Worm (Caenorhabditis elegans) whole organism, L4 larva: ENCODE results near the gene C47A10.12.

Experiments used
- D1046.2 ChIP-seq: fragments of 200-800 bp; sonication (Bioruptor generic); IDR thresholded peaks from 2 replicates; pipeline ENCODE4 v1.3.6; 2022; ENCODE audit warnings: missing genetic modification characterization, missing compliant biosample characterization
- F10B5.3 ChIP-seq: sonication (generic microtip); optimal IDR thresholded peaks from 2 replicates; lab custom pipeline; 2016; ENCODE audit warnings: mild to moderate bottlenecking, missing genetic modification characterization, missing compliant biosample characterization
- F26F4.8 ChIP-seq: fragments of 200-800 bp; sonication (Bioruptor generic); conservative IDR thresholded peaks from 2 replicates; pipeline ENCODE4 v1.3.6; 2022; ENCODE audit warnings: missing genetic modification characterization, missing compliant biosample characterization
- F44E2.7 ChIP-seq: fragments of 200-800 bp; sonication (Bioruptor generic); IDR thresholded peaks from 2 replicates; pipeline ENCODE4 v2.1.2; 2022; ENCODE audit warnings: missing genetic modification characterization, missing compliant biosample characterization
- T20F7.1 ChIP-seq: fragments of 200-800 bp; sonication (Bioruptor generic); optimal IDR thresholded peaks from 2 replicates; lab custom pipeline; 2018; ENCODE audit warnings: mild to moderate bottlenecking, missing genetic modification characterization, missing compliant biosample characterization
- ZK546.5 ChIP-seq, 2 experiments: sonication (generic microtip); optimal IDR thresholded peaks; 2 replicates each; lab custom pipeline; 2017; ENCODE audit warnings: missing biosample characterization in 2 of 2, missing genetic modification characterization in 2 of 2
- aha-1 ChIP-seq: fragments of 150-350 bp; peaks from one replicate; lab custom pipeline; 2014; ENCODE audit warnings: missing biosample characterization, missing genetic modification characterization
- aly-2 ChIP-seq: sonication (generic microtip); optimal IDR thresholded peaks from 2 replicates; lab custom pipeline; 2018; ENCODE audit warnings: missing biosample characterization, missing genetic modification characterization
- attf-4 ChIP-seq: sonication (generic microtip); optimal IDR thresholded peaks from 3 replicates; lab custom pipeline; 2017; ENCODE audit warnings: missing biosample characterization, missing genetic modification characterization
- ceh-20 ChIP-seq: fragments of 200-800 bp; sonication (Bioruptor generic); IDR thresholded peaks from 2 replicates; pipeline ENCODE4 v1.3.6; 2022; ENCODE audit warnings: missing genetic modification reagents, missing genetic modification characterization, missing compliant biosample characterization
- ceh-32 ChIP-seq: sonication (generic microtip); optimal IDR thresholded peaks from 2 replicates; lab custom pipeline; 2016; ENCODE audit warnings: mild to moderate bottlenecking, missing genetic modification characterization, missing compliant biosample characterization; ENCODE audit not compliant: poor library complexity
- ceh-62 ChIP-seq: sonication (generic microtip); optimal IDR thresholded peaks from 2 replicates; lab custom pipeline; 2017; ENCODE audit warnings: missing biosample characterization, missing genetic modification characterization
- ceh-82 ChIP-seq: sonication (generic microtip); optimal IDR thresholded peaks from 2 replicates; lab custom pipeline; 2017; ENCODE audit warnings: missing biosample characterization, missing genetic modification characterization
- ces-1 ChIP-seq: fragments of 150-350 bp; sonication (generic microtip); optimal IDR thresholded peaks from 4 replicates; lab custom pipeline; 2014; ENCODE audit warnings: missing biosample characterization, missing genetic modification reagents, missing genetic modification characterization
- daf-16 ChIP-seq, 3 experiments: sonication (generic microtip); optimal IDR thresholded peaks; 2 replicates each; lab custom pipeline; 2016 to 2017; ENCODE audit warnings: missing genetic modification characterization in 3 of 3, missing genetic modification reagents in 3 of 3, mild to moderate bottlenecking in 2 of 3, missing compliant biosample characterization in 2 of 3, missing biosample characterization in 1 of 3, moderate library complexity in 1 of 3
- daf-19 ChIP-seq: fragments of 200-800 bp; sonication (Bioruptor generic); conservative IDR thresholded peaks from 2 replicates; pipeline ENCODE4 v1.3.6; 2022; ENCODE audit warnings: missing genetic modification characterization, missing compliant biosample characterization
- duxl-1 ChIP-seq: sonication (generic microtip); optimal IDR thresholded peaks from 2 replicates; lab custom pipeline; 2016; ENCODE audit warnings: mild to moderate bottlenecking, missing genetic modification characterization, moderate library complexity, missing compliant biosample characterization; ENCODE audit not compliant: poor library complexity
- egl-43 ChIP-seq: fragments of 200-800 bp; sonication (Bioruptor generic); IDR thresholded peaks from 2 replicates; pipeline ENCODE4 v1.3.6; 2022; ENCODE audit warnings: missing genetic modification reagents, missing genetic modification characterization, missing compliant biosample characterization
- fkh-10 ChIP-seq: fragments of 150-350 bp; optimal IDR thresholded peaks from 2 replicates; lab custom pipeline; 2014; ENCODE audit warnings: missing biosample characterization, missing genetic modification reagents, missing genetic modification characterization
- fos-1 ChIP-seq: fragments of 150-350 bp; optimal IDR thresholded peaks from 2 replicates; lab custom pipeline; 2014; ENCODE audit warnings: missing biosample characterization, missing genetic modification characterization
- hlh-11 ChIP-seq: fragments of 200-800 bp; sonication (Bioruptor generic); optimal IDR thresholded peaks from 2 replicates; lab custom pipeline; 2018; ENCODE audit warnings: mild to moderate bottlenecking, missing genetic modification characterization, missing compliant biosample characterization
- lin-13 ChIP-seq: fragments of 150-350 bp; optimal IDR thresholded peaks from 2 replicates; lab custom pipeline; 2014; ENCODE audit warnings: missing biosample characterization, missing genetic modification reagents, missing genetic modification characterization
- lin-15B ChIP-seq: fragments of 150-350 bp; sonication (generic microtip); optimal IDR thresholded peaks from 3 replicates; lab custom pipeline; 2014; ENCODE audit warnings: missing biosample characterization, missing genetic modification characterization
- mxl-2 ChIP-seq: fragments of 200-800 bp; sonication (Bioruptor generic); conservative IDR thresholded peaks from 2 replicates; pipeline ENCODE4 v1.3.6; 2022; ENCODE audit warnings: missing genetic modification reagents, missing genetic modification characterization, missing compliant biosample characterization
- nhr-102 ChIP-seq: sonication (generic microtip); optimal IDR thresholded peaks from 2 replicates; lab custom pipeline; 2016; ENCODE audit warnings: mild to moderate bottlenecking, missing genetic modification characterization, moderate library complexity, missing compliant biosample characterization
- nhr-11 ChIP-seq: fragments of 150-350 bp; optimal IDR thresholded peaks from 2 replicates; lab custom pipeline; 2014; ENCODE audit warnings: missing biosample characterization, missing genetic modification characterization
- nhr-237 ChIP-seq: sonication (generic microtip); optimal IDR thresholded peaks from 2 replicates; lab custom pipeline; 2017; ENCODE audit warnings: missing biosample characterization, missing genetic modification characterization
- sdz-12 ChIP-seq: fragments of 200-800 bp; sonication (Bioruptor generic); optimal IDR thresholded peaks from 2 replicates; lab custom pipeline; 2018; ENCODE audit warnings: mild to moderate bottlenecking, missing genetic modification characterization, missing compliant biosample characterization
- set-16 ChIP-seq: fragments of 200-800 bp; sonication (Bioruptor generic); IDR thresholded peaks from 2 replicates; pipeline ENCODE4 v1.3.6; 2022; ENCODE audit warnings: missing genetic modification reagents, missing genetic modification characterization, missing compliant biosample characterization
- snpc-1.2 ChIP-seq: fragments of 200-800 bp; sonication (Bioruptor generic); IDR thresholded peaks from 2 replicates; pipeline ENCODE4 v1.3.6; 2022; ENCODE audit warnings: missing genetic modification reagents, missing genetic modification characterization, missing compliant biosample characterization
- unc-62 ChIP-seq, 3 experiments: fragments of 150-350 bp in 1 of 3; sonication (generic microtip); optimal IDR thresholded peaks in 2 of 3; peaks in 1 of 3; 1 replicate in 1 of 3; 2 replicates in 2 of 3; lab custom pipeline; 2014 to 2017; ENCODE audit warnings: missing biosample characterization in 3 of 3, missing genetic modification characterization in 3 of 3, missing genetic modification reagents in 3 of 3, missing genotype in 1 of 3
- zfp-3 ChIP-seq: fragments of 200-800 bp; sonication (Bioruptor generic); conservative IDR thresholded peaks from 2 replicates; pipeline ENCODE4 v1.3.6; 2022; ENCODE audit warnings: missing genetic modification reagents, missing genetic modification characterization, missing compliant biosample characterization
- ztf-7 ChIP-seq: fragments of 150-350 bp; optimal IDR thresholded peaks from 2 replicates; lab custom pipeline; 2014; ENCODE audit warnings: missing biosample characterization, missing genetic modification characterization

C47A10.12 gene

ce11 chrV:17777624-17778023 lies at the start of gene C47A10.12:
TSS of gene C47A10.12 (plus strand) at chrV:17777924.
- no peak for TF ChIP-seq set-16 (GFP tag; lab: Robert Waterston, UW)
- no peak for TF ChIP-seq fkh-10 (GFP tag; lab: Kevin White, UChicago)
- TF ChIP-seq aha-1 (tag; lab: Kevin White, UChicago) = peak; percentile 4
- TF ChIP-seq sdz-12 (GFP tag; lab: Kevin White, UChicago) = no peak

DNA sequence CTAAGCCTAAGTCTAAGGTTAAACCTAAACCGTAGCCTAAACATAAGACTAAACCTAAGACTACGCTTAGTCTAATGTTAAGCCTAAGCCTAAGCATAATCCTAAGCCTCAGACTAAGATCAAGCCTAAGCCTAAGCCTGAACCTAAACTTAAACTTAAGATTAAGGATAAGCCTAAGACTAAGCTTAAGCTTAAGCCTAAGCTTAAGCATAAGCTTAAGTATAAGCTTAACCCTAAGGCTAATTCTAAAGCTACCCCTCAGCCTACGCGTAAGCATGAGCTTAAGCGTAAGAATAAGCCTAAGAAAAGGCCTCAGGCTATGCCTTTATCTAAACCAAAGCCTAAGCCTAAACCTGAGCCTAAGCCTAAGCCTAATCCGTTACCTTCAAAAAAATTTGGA lies 49.4 kb upstream of the C47A10.12 start:
- TF ChIP-seq egl-43 (GFP tag; lab: Robert Waterston, UW) = no peak
- no peak for TF ChIP-seq aha-1 (tag; lab: Kevin White, UChicago)
- TF ChIP-seq nhr-102 = no peak

DNA sequence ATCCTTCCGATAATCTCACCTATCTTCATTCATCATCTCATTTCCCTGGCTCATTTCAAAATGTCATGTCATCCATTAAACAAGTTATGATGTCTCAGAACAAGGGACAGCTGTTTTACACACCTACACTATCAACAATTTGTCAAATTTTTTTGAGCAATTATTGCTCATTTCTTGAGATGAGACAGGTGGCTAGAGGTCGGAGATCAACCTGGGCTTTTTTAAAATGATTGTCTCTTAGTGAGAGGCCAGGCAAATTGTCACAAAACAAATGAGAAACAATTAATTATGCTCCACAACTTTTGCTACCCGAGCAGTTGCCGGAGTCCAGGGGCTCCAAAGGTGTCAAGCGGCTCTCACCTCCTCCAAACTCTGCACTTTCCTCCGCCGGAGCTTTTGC lies 49.0 kb upstream of the C47A10.12 start:
- TF ChIP-seq ceh-20 (GFP tag; lab: Robert Waterston, UW) = 0 out of 2 replicates have a peak, but pooled peaks have one; percentile 29
- peak; percentile 38 for TF ChIP-seq hlh-11 (tag; lab: Kevin White, UChicago)
- TF ChIP-seq nhr-237 = no peak
- peak; percentile 60 for TF ChIP-seq nhr-11 (tag; lab: Kevin White, UChicago)
- TF ChIP-seq attf-4 = no peak
- peak in 1 of 2 experiments; percentile 96 for TF ChIP-seq unc-62 (GFP tag; optimal IDR thresholded peaks at IDR 0.05 in 1 of 2; lab: Kevin White, UChicago)
- TF ChIP-seq unc-62 (tag; optimal IDR thresholded peaks at IDR 0.05; lab: Kevin White, UChicago) = no peak
- peak in 1 of 2 experiments; percentile 40 for TF ChIP-seq daf-16 (GFP tag; optimal IDR thresholded peaks at IDR 0.05; lab: Kevin White, UChicago)
- TF ChIP-seq daf-16 (tag; optimal IDR thresholded peaks at IDR 0.05; lab: Kevin White, UChicago) = no peak
- TF ChIP-seq lin-15B (tag; lab: Kevin White, UChicago) = no peak
- TF ChIP-seq D1046.2 = no peak

DNA sequence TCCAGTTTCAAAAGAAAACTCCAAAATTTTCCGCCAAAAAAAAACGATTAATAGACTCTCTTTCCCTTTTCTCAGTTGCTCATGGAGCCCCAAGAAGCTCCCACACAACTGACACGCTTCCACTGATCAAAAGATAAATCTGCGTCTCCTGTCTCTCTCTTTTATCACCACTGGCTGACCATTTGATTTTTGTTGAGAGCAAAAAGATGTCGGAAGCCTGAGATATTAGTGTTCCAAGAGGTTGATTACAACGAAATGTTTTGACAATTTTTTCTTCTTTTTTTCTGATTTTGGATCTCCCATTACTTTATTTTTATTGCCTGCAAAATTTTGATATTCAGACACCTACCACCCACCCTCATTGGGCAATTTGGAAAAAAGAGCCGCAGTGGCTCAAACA lies 45.2 kb upstream of the C47A10.12 start, which contains the start of gene twk-42:
Gene twk-42 (minus strand): TSS at position 101 of the 400 bp plus-strand sequence.
- no peak for TF ChIP-seq aly-2 (tag; lab: Kevin White, UChicago)
- no peak for TF ChIP-seq snpc-1.2 (GFP tag; lab: Robert Waterston, UW)
- TF ChIP-seq daf-19 (GFP tag; lab: Robert Waterston, UW) = no peak

- TF ChIP-seq fos-1 (tag; lab: Kevin White, UChicago) = no peak
- TF ChIP-seq zfp-3 = no peak
- TF ChIP-seq fkh-10 (GFP tag; lab: Kevin White, UChicago) = no peak
- TF ChIP-seq, all 104 proteins: peak for 0
Observed at ce11 chrV:17739801-17740200, 37.9 kb upstream of the C47A10.12 start, which contains the start of gene cutl-4. TSS of gene cutl-4 (minus strand) at chrV:17739901.

ce11 chrV:17743802-17744201 lies 33.9 kb upstream of the C47A10.12 start:
- no peak for TF ChIP-seq F44E2.7
- no peak for TF ChIP-seq ceh-62 (tag; lab: Kevin White, UChicago)
- TF ChIP-seq ces-1 (GFP tag; lab: Kevin White, UChicago) = no peak
- no peak for TF ChIP-seq mxl-2 (GFP tag; lab: Robert Waterston, UW)
- TF ChIP-seq F10B5.3 (tag; lab: Kevin White, UChicago) = no peak
- TF ChIP-seq duxl-1 (tag; lab: Kevin White, UChicago) = no peak
- no peak for TF ChIP-seq F26F4.8 (GFP tag; lab: Robert Waterston, UW)
- no peak for TF ChIP-seq ceh-32 (tag; lab: Kevin White, UChicago)
- no peak for TF ChIP-seq ztf-7 (tag; lab: Kevin White, UChicago)
- no peak for TF ChIP-seq ceh-82 (tag; lab: Kevin White, UChicago)
- TF ChIP-seq lin-13 (GFP tag; lab: Kevin White, UChicago) = no peak
- no peak for TF ChIP-seq T20F7.1
- no peak for TF ChIP-seq nhr-237
- no peak for TF ChIP-seq ZK546.5 (tag; optimal IDR thresholded peaks at IDR 0.05; lab: Kevin White, UChicago)
